Worm (Caenorhabditis elegans): ENCODE measurements around the gene C34F6.1.

DNA sequence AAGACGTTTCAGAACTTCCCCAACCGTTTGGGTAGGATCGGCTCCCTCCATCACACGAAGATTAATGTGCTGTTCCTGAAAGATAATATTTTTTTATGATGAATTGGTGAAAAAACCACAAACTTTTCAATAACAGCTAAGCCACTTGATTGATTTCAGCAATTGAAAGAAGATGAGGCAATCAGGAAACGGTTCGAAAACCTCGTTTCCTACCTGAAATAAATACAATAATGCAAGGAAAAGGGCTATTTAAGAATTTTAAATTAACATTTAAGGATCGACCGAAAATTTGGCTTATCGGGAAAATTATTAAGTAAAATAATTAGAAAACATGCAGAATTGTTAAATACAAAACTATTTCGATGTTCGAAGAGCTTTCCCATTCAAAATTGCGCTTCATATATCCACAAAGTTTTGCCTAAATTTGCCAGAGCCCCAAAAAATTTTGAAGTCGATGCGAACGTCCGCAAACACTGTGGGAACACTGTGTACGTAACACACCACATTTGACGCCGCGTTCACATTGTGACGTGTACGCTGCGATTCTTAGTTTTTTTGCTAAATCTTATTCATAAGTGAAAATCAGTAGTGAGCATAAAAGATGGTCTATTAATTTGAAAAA is 26.1 kb upstream of the C34F6.1 start, which contains the start of gene C34F6.9:
- TF ChIP-seq ztf-11 (tag; optimal IDR thresholded peaks at IDR 0.05) (no peak), lin-13 (tag; optimal IDR thresholded peaks at IDR 0.05) (no peak), drap-1 (GFP tag; optimal IDR thresholded peaks at IDR 0.05) (no peak), snpc-4 (tag; optimal IDR thresholded peaks at IDR 0.05) (no peak), blmp-1 (tag; optimal IDR thresholded peaks at IDR 0.05) (no peak), sptf-1 (tag; optimal IDR thresholded peaks at IDR 0.05) (no peak), unc-62 (GFP tag; optimal IDR thresholded peaks at IDR 0.05) (no peak), cnd-1 (tag; optimal IDR thresholded peaks at IDR 0.05) (no peak), mls-2 (tag; optimal IDR thresholded peaks at IDR 0.05) (no peak), sem-2 (GFP tag; optimal IDR thresholded peaks at IDR 0.05) (no peak), nhr-12 (tag; optimal IDR thresholded peaks at IDR 0.05) (no peak), elt-3 (tag; optimal IDR thresholded peaks at IDR 0.05) (no peak)

Measured in whole organism, mixed stage, embryonic.